Worm (Caenorhabditis elegans) whole organism, young adult: ENCODE measurements around the gene T14B4.19.
A peak's percentile ranks its signal among the peaks of the same experiment; 100 is the strongest.

Experiments used
- ceh-91 ChIP-seq: fragments of 200-800 bp; sonication (Bioruptor generic); IDR thresholded peaks from 2 replicates; pipeline ENCODE4 v1.3.6; 2022; ENCODE audit warnings: missing genetic modification reagents, missing genetic modification characterization, missing compliant biosample characterization
- nhr-80 ChIP-seq: sonication (generic microtip); optimal IDR thresholded peaks from 2 replicates; lab custom pipeline; 2016; ENCODE audit warnings: missing genetic modification characterization, missing compliant biosample characterization

The T14B4.19 gene

ce11 chrII:6661211-6661610, 51.5 kb downstream of the T14B4.19 start, which contains the start of gene T19D12.2:
Gene T19D12.2, plus strand, starts transcription at chrII:6661335.
- TF ChIP-seq ceh-91 (GFP tag; lab: Robert Waterston, UW), result no peak
- peak; percentile 53 for TF ChIP-seq nhr-80 (tag; lab: Kevin White, UChicago)
